Fruit fly (Drosophila melanogaster) whole organism, prepupa: ENCODE data around the gene Hsp26.

Experiments used
- Blimp-1 ChIP-seq: fragments of 200-800 bp; sonication (Bioruptor generic); optimal IDR thresholded peaks from 3 replicates; lab custom pipeline; 2017; ENCODE audit warnings: missing biosample characterization, missing genetic modification characterization, mild to moderate bottlenecking, moderate library complexity, missing genetic modification reagents
- CG10631 ChIP-seq: fragments of 200-800 bp; sonication (Bioruptor generic); optimal IDR thresholded peaks from 2 replicates; lab custom pipeline; 2016; ENCODE audit warnings: missing biosample characterization, missing genetic modification characterization
- CG10669 ChIP-seq: fragments of 200-800 bp; sonication (Bioruptor generic); optimal IDR thresholded peaks from 3 replicates; lab custom pipeline; 2018; ENCODE audit warnings: missing biosample characterization, mild to moderate bottlenecking, missing genetic modification characterization, moderate library complexity
- CG11294 ChIP-seq: fragments of 200-800 bp; sonication (Bioruptor generic); IDR thresholded peaks from 2 replicates; pipeline ENCODE4 v1.3.6; 2022; ENCODE audit warnings: missing biosample characterization, missing genetic modification characterization
- CG11762 ChIP-seq: fragments of 200-800 bp; sonication (Bioruptor generic); optimal IDR thresholded peaks from 3 replicates; lab custom pipeline; 2016; ENCODE audit warnings: missing biosample characterization, missing genetic modification characterization; ENCODE audit not compliant: insufficient read depth
- CG11902 ChIP-seq: fragments of 200-800 bp; sonication (Bioruptor generic); optimal IDR thresholded peaks from 3 replicates; lab custom pipeline; 2016; ENCODE audit warnings: missing biosample characterization, missing genetic modification characterization
- CG15336 ChIP-seq: fragments of 200-800 bp; sonication (Bioruptor generic); IDR thresholded peaks from 2 replicates; pipeline ENCODE4 v1.3.6; 2022; ENCODE audit warnings: missing biosample characterization, missing genetic modification characterization
- CG1621 ChIP-seq: fragments of 200-800 bp; sonication (Bioruptor generic); optimal IDR thresholded peaks from 3 replicates; lab custom pipeline; 2018; ENCODE audit warnings: missing biosample characterization, mild to moderate bottlenecking, missing genetic modification characterization
- CG16779 ChIP-seq: fragments of 200-800 bp; sonication (Bioruptor generic); optimal IDR thresholded peaks from 3 replicates; lab custom pipeline; 2017; ENCODE audit warnings: missing biosample characterization, mild to moderate bottlenecking, missing genetic modification characterization
- CG3032 ChIP-seq: fragments of 200-800 bp; optimal IDR thresholded peaks from 2 replicates; lab custom pipeline; 2019; ENCODE audit warnings: missing biosample characterization, mild to moderate bottlenecking, missing genetic modification characterization, moderate library complexity
- CG31627 ChIP-seq: fragments of 200-800 bp; sonication (Bioruptor generic); optimal IDR thresholded peaks from 3 replicates; lab custom pipeline; 2016; ENCODE audit warnings: missing biosample characterization, missing genetic modification characterization
- CG32006 ChIP-seq: fragments of 200-800 bp; sonication (Bioruptor generic); optimal IDR thresholded peaks from 3 replicates; lab custom pipeline; 2017; ENCODE audit warnings: missing biosample characterization, mild to moderate bottlenecking, missing genetic modification characterization
- CG34406 ChIP-seq: fragments of 200-800 bp; sonication (Bioruptor generic); optimal IDR thresholded peaks from 3 replicates; lab custom pipeline; 2016; ENCODE audit warnings: missing biosample characterization, missing genetic modification characterization
- CG3919 ChIP-seq: fragments of 200-800 bp; sonication (Bioruptor generic); optimal IDR thresholded peaks from 3 replicates; lab custom pipeline; 2016; ENCODE audit warnings: missing biosample characterization, missing genetic modification characterization
- CG4318 ChIP-seq: fragments of 200-800 bp; sonication (Bioruptor generic); optimal IDR thresholded peaks from 3 replicates; lab custom pipeline; 2017; ENCODE audit warnings: missing biosample characterization, mild to moderate bottlenecking, missing genetic modification characterization
- CG6163 ChIP-seq: fragments of 200-800 bp; sonication (Bioruptor generic); IDR thresholded peaks from 3 replicates; pipeline ENCODE4 v1.3.6; 2022; ENCODE audit warnings: missing biosample characterization, missing genetic modification characterization
- CG6276 ChIP-seq: fragments of 200-800 bp; sonication (Bioruptor generic); optimal IDR thresholded peaks from 2 replicates; lab custom pipeline; 2017; ENCODE audit warnings: missing biosample characterization, mild to moderate bottlenecking, missing genetic modification characterization
- CG6808 ChIP-seq: fragments of 200-800 bp; sonication (Bioruptor generic); optimal IDR thresholded peaks from 3 replicates; lab custom pipeline; 2017; ENCODE audit warnings: missing biosample characterization, missing genetic modification characterization, mild to moderate bottlenecking, moderate library complexity, missing genetic modification reagents
- CG6854 ChIP-seq: fragments of 200-800 bp; sonication (Bioruptor generic); optimal IDR thresholded peaks from 2 replicates; lab custom pipeline; 2017; ENCODE audit warnings: missing biosample characterization, mild to moderate bottlenecking, missing genetic modification characterization
- CG7368 ChIP-seq: fragments of 200-800 bp; sonication (Bioruptor generic); optimal IDR thresholded peaks from 3 replicates; lab custom pipeline; 2016; ENCODE audit warnings: missing biosample characterization, missing genetic modification characterization
- CG8119 ChIP-seq: fragments of 200-800 bp; sonication (Bioruptor generic); IDR thresholded peaks from 3 replicates; pipeline ENCODE4 v1.3.6; 2022; ENCODE audit warnings: missing biosample characterization, missing genetic modification characterization
- CG8319 ChIP-seq: fragments of 200-800 bp; sonication (Bioruptor generic); optimal IDR thresholded peaks from 3 replicates; lab custom pipeline; 2016; ENCODE audit warnings: missing biosample characterization, missing genetic modification characterization
- CG9139 ChIP-seq: fragments of 200-800 bp; sonication (Bioruptor generic); optimal IDR thresholded peaks from 3 replicates; lab custom pipeline; 2017; ENCODE audit warnings: missing biosample characterization, mild to moderate bottlenecking, missing genetic modification characterization
- Eip78C ChIP-seq: fragments of 200-800 bp; sonication (Bioruptor generic); peaks from one replicate; lab custom pipeline; 2016; ENCODE audit warnings: missing biosample characterization, missing genetic modification characterization
- Eip93F ChIP-seq: fragments of 200-800 bp; sonication (Bioruptor generic); optimal IDR thresholded peaks from 2 replicates; lab custom pipeline; 2016; ENCODE audit warnings: missing biosample characterization, mild to moderate bottlenecking, missing genetic modification characterization
- Ets21C ChIP-seq: fragments of 200-800 bp; sonication (Bioruptor generic); optimal IDR thresholded peaks from 3 replicates; lab custom pipeline; 2016; ENCODE audit warnings: missing biosample characterization, missing genetic modification characterization
- Ets96B ChIP-seq: fragments of 200-800 bp; optimal IDR thresholded peaks from 2 replicates; lab custom pipeline; 2019; ENCODE audit warnings: missing biosample characterization, mild to moderate bottlenecking, missing genetic modification characterization, moderate library complexity
- Gug ChIP-seq: fragments of 200-800 bp; sonication (Bioruptor generic); IDR thresholded peaks from 2 replicates; pipeline ENCODE4 v1.3.6; 2022; ENCODE audit warnings: missing biosample characterization, missing genetic modification characterization
- Hr38 ChIP-seq: sonication (Bioruptor generic); optimal IDR thresholded peaks from 2 replicates; lab custom pipeline; 2016; ENCODE audit warnings: missing biosample characterization, missing genetic modification characterization
- Hr39 ChIP-seq: fragments of 200-800 bp; sonication (Bioruptor generic); optimal IDR thresholded peaks from 2 replicates; lab custom pipeline; 2016; ENCODE audit warnings: missing biosample characterization, missing genetic modification characterization
- Hr4 ChIP-seq: fragments of 200-800 bp; sonication (Bioruptor generic); optimal IDR thresholded peaks from 3 replicates; lab custom pipeline; 2016; ENCODE audit warnings: missing biosample characterization, missing genetic modification characterization
- Lpt ChIP-seq: fragments of 200-800 bp; sonication (Bioruptor generic); optimal IDR thresholded peaks from 3 replicates; lab custom pipeline; 2016; ENCODE audit warnings: missing biosample characterization, missing genetic modification characterization
- Met ChIP-seq: fragments of 200-800 bp; sonication (Bioruptor generic); optimal IDR thresholded peaks from 3 replicates; lab custom pipeline; 2016; ENCODE audit warnings: missing biosample characterization, missing genetic modification characterization
- OdsH ChIP-seq: fragments of 200-800 bp; sonication (Bioruptor generic); optimal IDR thresholded peaks from 3 replicates; lab custom pipeline; 2016; ENCODE audit warnings: missing biosample characterization, missing genetic modification characterization
- Smox ChIP-seq: fragments of 200-800 bp; sonication (Bioruptor generic); optimal IDR thresholded peaks from 3 replicates; lab custom pipeline; 2016; ENCODE audit warnings: missing biosample characterization, missing genetic modification characterization
- Sox102F ChIP-seq: fragments of 200-800 bp; sonication (Bioruptor generic); optimal IDR thresholded peaks from 2 replicates; lab custom pipeline; 2016; ENCODE audit warnings: missing biosample characterization, mild to moderate bottlenecking, missing genetic modification characterization
- Sox15 ChIP-seq: fragments of 200-800 bp; sonication (Bioruptor generic); optimal IDR thresholded peaks from 3 replicates; lab custom pipeline; 2016; ENCODE audit warnings: missing biosample characterization, missing genetic modification characterization
- achi ChIP-seq: fragments of 200-800 bp; sonication (Bioruptor generic); optimal IDR thresholded peaks from 3 replicates; lab custom pipeline; 2016; ENCODE audit warnings: missing biosample characterization, missing genetic modification characterization
- cyc ChIP-seq: fragments of 200-800 bp; sonication (Bioruptor generic); optimal IDR thresholded peaks from 3 replicates; lab custom pipeline; 2016; ENCODE audit warnings: missing biosample characterization, missing genetic modification characterization
- dac ChIP-seq: fragments of 200-800 bp; sonication (Bioruptor generic); optimal IDR thresholded peaks from 2 replicates; lab custom pipeline; 2017; ENCODE audit warnings: missing biosample characterization, mild to moderate bottlenecking, missing genetic modification characterization
- dsx ChIP-seq: fragments of 200-800 bp; optimal IDR thresholded peaks from 3 replicates; lab custom pipeline; 2019; ENCODE audit warnings: missing biosample characterization, mild to moderate bottlenecking, missing genetic modification characterization, moderate library complexity; ENCODE audit not compliant: poor library complexity, severe bottlenecking
- eg ChIP-seq: fragments of 200-800 bp; sonication (Bioruptor generic); IDR thresholded peaks from 3 replicates; pipeline ENCODE4 v1.3.6; 2022; ENCODE audit warnings: missing biosample characterization, missing genetic modification characterization
- esn ChIP-seq: fragments of 200-800 bp; sonication (Bioruptor generic); optimal IDR thresholded peaks from 2 replicates; lab custom pipeline; 2016; ENCODE audit warnings: missing biosample characterization, mild to moderate bottlenecking, missing genetic modification characterization, moderate library complexity
- fd85E ChIP-seq: fragments of 200-800 bp; sonication (Bioruptor generic); optimal IDR thresholded peaks from 3 replicates; lab custom pipeline; 2016; ENCODE audit warnings: missing biosample characterization, missing genetic modification characterization
- fkh ChIP-seq: fragments of 200-800 bp; sonication (Bioruptor generic); optimal IDR thresholded peaks from 3 replicates; lab custom pipeline; 2017; ENCODE audit warnings: missing biosample characterization, mild to moderate bottlenecking, missing genetic modification characterization, moderate library complexity
- lz ChIP-seq: fragments of 200-800 bp; sonication (Bioruptor generic); optimal IDR thresholded peaks from 3 replicates; lab custom pipeline; 2016; ENCODE audit warnings: missing biosample characterization, missing genetic modification characterization
- pdm3 ChIP-seq: fragments of 200-800 bp; sonication (Bioruptor generic); optimal IDR thresholded peaks from 3 replicates; lab custom pipeline; 2016; ENCODE audit warnings: missing biosample characterization, missing genetic modification characterization
- spab ChIP-seq: fragments of 200-800 bp; sonication (Bioruptor generic); optimal IDR thresholded peaks from 2 replicates; lab custom pipeline; 2017; ENCODE audit warnings: missing biosample characterization, mild to moderate bottlenecking, missing genetic modification characterization, missing genetic modification reagents
- svp ChIP-seq: fragments of 200-800 bp; sonication (Bioruptor generic); peaks from one replicate; lab custom pipeline; 2016; ENCODE audit warnings: missing biosample characterization, missing genetic modification characterization
- topi ChIP-seq: fragments of 200-800 bp; sonication (Bioruptor generic); optimal IDR thresholded peaks from 3 replicates; lab custom pipeline; 2016; ENCODE audit warnings: missing biosample characterization, missing genetic modification characterization
- vri ChIP-seq: fragments of 200-800 bp; sonication (Bioruptor generic); optimal IDR thresholded peaks from 3 replicates; lab custom pipeline; 2016; ENCODE audit warnings: missing biosample characterization, mild to moderate bottlenecking, missing genetic modification characterization

Gene Hsp26

dm6 chr3L:9360217-9360692 is 17.0 kb downstream of the Hsp26 start, which contains the start of gene Pdxk (continued):
- peak; percentile 19 for TF ChIP-seq CG6854 (GFP tag; lab: Kevin White, UChicago)
- peak; percentile 30 for TF ChIP-seq CG6276 (GFP tag; lab: Kevin White, UChicago)
- TF ChIP-seq, all 60 proteins: peak for 16

- peak; percentile 56; the same call in 1 of the 3 replicates for TF ChIP-seq CG6163
- peak; percentile 39 for TF ChIP-seq topi (GFP tag; lab: Kevin White, UChicago)
- peak; percentile 57 for TF ChIP-seq esn (GFP tag; lab: Kevin White, UChicago)
- peak; percentile 19 for TF ChIP-seq Sox102F (GFP tag; lab: Kevin White, UChicago)
- TF ChIP-seq eg: peak; percentile 68; the same call in 2 of the 3 replicates
- no peak for TF ChIP-seq CG6808 (GFP tag; lab: Kevin White, UChicago)
- TF ChIP-seq dsx (GFP tag; lab: Kevin White, UChicago): no peak
- TF ChIP-seq CG9139 (GFP tag; lab: Kevin White, UChicago): no peak
- no peak for TF ChIP-seq CG31627 (GFP tag; lab: Kevin White, UChicago)
- TF ChIP-seq Hr38 (GFP tag; lab: Kevin White, UChicago): no peak
- TF ChIP-seq Met: no peak
- TF ChIP-seq Hr4 (GFP tag; lab: Kevin White, UChicago): peak; percentile 64
- no peak for TF ChIP-seq Blimp-1 (GFP tag; lab: Kevin White, UChicago)
- TF ChIP-seq Ets21C: no peak
- TF ChIP-seq lz (GFP tag; lab: Kevin White, UChicago): peak; percentile 34
- peak; percentile 10 for TF ChIP-seq Ets96B
- TF ChIP-seq Lpt (GFP tag; lab: Kevin White, UChicago): no peak
- TF ChIP-seq fd85E (GFP tag; lab: Kevin White, UChicago): no peak
- no peak for TF ChIP-seq CG1621
- TF ChIP-seq CG34406 (GFP tag; lab: Kevin White, UChicago): no peak
- TF ChIP-seq CG11294 (GFP tag; lab: Robert Waterston, UW): no peak
- TF ChIP-seq CG11762 (GFP tag; lab: Kevin White, UChicago): no peak
- TF ChIP-seq achi (GFP tag; lab: Kevin White, UChicago): peak; percentile 39
- peak; percentile 45; the same call in 1 of the 2 replicates for TF ChIP-seq CG15336
- TF ChIP-seq CG16779 (tag; lab: Kevin White, UChicago): no peak
- peak; percentile 6 for TF ChIP-seq CG7368
- no peak for TF ChIP-seq CG8319
- TF ChIP-seq CG32006 (GFP tag; lab: Kevin White, UChicago): no peak
- TF ChIP-seq CG3919 (GFP tag; lab: Kevin White, UChicago): peak; percentile 60
- no peak for TF ChIP-seq fkh (GFP tag; lab: Kevin White, UChicago)
- no peak for TF ChIP-seq Gug (GFP tag; lab: Robert Waterston, UW)
- TF ChIP-seq spab (GFP tag; lab: Kevin White, UChicago): no peak
- TF ChIP-seq svp (GFP tag; lab: Kevin White, UChicago): no peak
- TF ChIP-seq cyc (GFP tag; lab: Kevin White, UChicago): no peak
- no peak for TF ChIP-seq CG6276 (GFP tag; lab: Kevin White, UChicago)
- TF ChIP-seq CG3032 (tag; lab: Kevin White, UChicago): peak; percentile 0
- peak; percentile 43; the same call in 2 of the 3 replicates for TF ChIP-seq CG8119 (GFP tag; lab: Robert Waterston, UW)
- TF ChIP-seq CG10669 (GFP tag; lab: Kevin White, UChicago): no peak
- TF ChIP-seq vri (GFP tag; lab: Kevin White, UChicago): no peak
- peak; percentile 10 for TF ChIP-seq Hr39 (GFP tag; lab: Kevin White, UChicago)
- no peak for TF ChIP-seq Sox15 (GFP tag; lab: Kevin White, UChicago)
- no peak for TF ChIP-seq CG10631 (GFP tag; lab: Kevin White, UChicago)
- TF ChIP-seq Eip78C (GFP tag; lab: Kevin White, UChicago): peak; percentile 71
- TF ChIP-seq CG11902 (GFP tag; lab: Kevin White, UChicago): no peak
- TF ChIP-seq CG4318: no peak
- TF ChIP-seq Eip93F (GFP tag; lab: Kevin White, UChicago): no peak
- no peak for TF ChIP-seq Smox (GFP tag; lab: Kevin White, UChicago)
- TF ChIP-seq OdsH (GFP tag; lab: Kevin White, UChicago): peak; percentile 17
- no peak for TF ChIP-seq dac (GFP tag; lab: Kevin White, UChicago)
- no peak for TF ChIP-seq pdm3 (GFP tag; lab: Kevin White, UChicago)
Observed at dm6 chr3L:9358713-9359040, 18.6 kb downstream of the Hsp26 start, which contains the start of the genes UGP and Svip. UGP (minus strand) TSS chr3L:9358935. Svip (plus strand) TSS chr3L:9358999.
